Worm (Caenorhabditis elegans): ENCODE measurements around the gene clec-165.

The clec-165 gene

ce11 chrIV:1256723-1257122 lies 10.0 kb upstream of the clec-165 start, which contains the start of gene clec-168:
Gene clec-168, plus strand, starts transcription at chrIV:1256969.
- TF ChIP-seq nhr-12 (tag; optimal IDR thresholded peaks at IDR 0.05), result no peak
- no peak for TF ChIP-seq sem-2 (GFP tag; optimal IDR thresholded peaks at IDR 0.05)
- no peak for TF ChIP-seq zip-8 (tag; optimal IDR thresholded peaks at IDR 0.05)
- no peak for TF ChIP-seq ces-1 (GFP tag; optimal IDR thresholded peaks at IDR 0.05)
- TF ChIP-seq mab-5 (tag; optimal IDR thresholded peaks at IDR 0.05), result no peak
- no peak for TF ChIP-seq nhr-76 (tag; optimal IDR thresholded peaks at IDR 0.05)
- TF ChIP-seq ceh-39 (tag; optimal IDR thresholded peaks at IDR 0.05), result no peak
- no peak for TF ChIP-seq drap-1 (GFP tag; optimal IDR thresholded peaks at IDR 0.05)
- TF ChIP-seq blmp-1 (tag; optimal IDR thresholded peaks at IDR 0.05), result no peak
- TF ChIP-seq elt-1 (tag; optimal IDR thresholded peaks at IDR 0.05; ENCODE audit: borderline replicate concordance, insufficient read depth), result no peak
- no peak for TF ChIP-seq cnd-1 (tag; optimal IDR thresholded peaks at IDR 0.05)
- no peak for TF ChIP-seq tbx-8 (GFP tag; optimal IDR thresholded peaks at IDR 0.05)
- TF ChIP-seq ham-2 (GFP tag; optimal IDR thresholded peaks at IDR 0.05), result no peak
- TF ChIP-seq lsy-2 (tag; optimal IDR thresholded peaks at IDR 0.05), result no peak
- TF ChIP-seq nhr-28 (tag; optimal IDR thresholded peaks at IDR 0.05), result no peak
- TF ChIP-seq mls-2 (tag; optimal IDR thresholded peaks at IDR 0.05), result no peak
- TF ChIP-seq unc-62 (GFP tag; optimal IDR thresholded peaks at IDR 0.05), result no peak
- TF ChIP-seq elt-3 (tag; optimal IDR thresholded peaks at IDR 0.05), result no peak

- no peak for TF ChIP-seq sptf-1 (tag; optimal IDR thresholded peaks at IDR 0.05)
- no peak for TF ChIP-seq lsy-2 (tag; optimal IDR thresholded peaks at IDR 0.05)
- no peak for TF ChIP-seq pha-4 (tag; optimal IDR thresholded peaks at IDR 0.05)
- TF ChIP-seq blmp-1 (tag; optimal IDR thresholded peaks at IDR 0.05), result no peak
- no peak for TF ChIP-seq mab-5 (tag; optimal IDR thresholded peaks at IDR 0.05)
- no peak for TF ChIP-seq hlh-1 (tag; optimal IDR thresholded peaks at IDR 0.05)
- no peak for TF ChIP-seq drap-1 (GFP tag; optimal IDR thresholded peaks at IDR 0.05)
- TF ChIP-seq flh-1 (GFP tag; optimal IDR thresholded peaks at IDR 0.05), result no peak
- no peak for TF ChIP-seq elt-3 (tag; optimal IDR thresholded peaks at IDR 0.05)
- TF ChIP-seq sem-2 (GFP tag; optimal IDR thresholded peaks at IDR 0.05), result no peak
- TF ChIP-seq nhr-76 (tag; optimal IDR thresholded peaks at IDR 0.05), result no peak
- TF ChIP-seq unc-120 (tag; optimal IDR thresholded peaks at IDR 0.05; ENCODE audit: poor library complexity, severe bottlenecking), result no peak
- TF ChIP-seq nhr-28 (tag; optimal IDR thresholded peaks at IDR 0.05), result no peak
- TF ChIP-seq mep-1 (tag; optimal IDR thresholded peaks at IDR 0.05), result no peak
Observed at ce11 chrIV:1255632-1256031, 8.9 kb upstream of the clec-165 start, which contains the start of gene clec-167. Gene clec-167, minus strand, starts transcription at chrIV:1255732.

- TF ChIP-seq nhr-237 (tag; optimal IDR thresholded peaks at IDR 0.05) (no peak), nhr-76 (tag; optimal IDR thresholded peaks at IDR 0.05) (no peak), ces-1 (GFP tag; optimal IDR thresholded peaks at IDR 0.05) (no peak), ceh-83 (GFP tag; optimal IDR thresholded peaks at IDR 0.05) (no peak), tbx-8 (GFP tag; optimal IDR thresholded peaks at IDR 0.05) (no peak), elt-3 (tag; optimal IDR thresholded peaks at IDR 0.05) (no peak), nhr-2 (tag; optimal IDR thresholded peaks at IDR 0.05) (no peak), mab-5 (tag; optimal IDR thresholded peaks at IDR 0.05) (no peak), ham-2 (GFP tag; optimal IDR thresholded peaks at IDR 0.05) (no peak), nhr-12 (tag; optimal IDR thresholded peaks at IDR 0.05) (no peak), mls-2 (tag; optimal IDR thresholded peaks at IDR 0.05) (no peak), elt-1 (tag; optimal IDR thresholded peaks at IDR 0.05; ENCODE audit: borderline replicate concordance, insufficient read depth) (no peak)
Observed at ce11 chrIV:1251242-1251911, 4.7 kb upstream of the clec-165 start, which contains the start of the genes clec-166 and F38A1.6. Gene clec-166, minus strand, starts transcription at chrIV:1251342. Gene F38A1.6, plus strand, starts transcription at chrIV:1251861.

ce11 chrIV:1245244-1245643 lies 1.4 kb downstream of the clec-165 start, which contains the start of gene F38A1.9:
Gene F38A1.9, minus strand, starts transcription at chrIV:1245344.
- TF ChIP-seq ces-1 (GFP tag; optimal IDR thresholded peaks at IDR 0.05) (no peak), mls-2 (tag; optimal IDR thresholded peaks at IDR 0.05) (no peak), nhr-76 (tag; optimal IDR thresholded peaks at IDR 0.05) (no peak), unc-62 (GFP tag; optimal IDR thresholded peaks at IDR 0.05) (no peak), hlh-1 (tag; optimal IDR thresholded peaks at IDR 0.05) (no peak), mab-5 (tag; optimal IDR thresholded peaks at IDR 0.05) (no peak), blmp-1 (tag; optimal IDR thresholded peaks at IDR 0.05) (no peak), drap-1 (GFP tag; optimal IDR thresholded peaks at IDR 0.05) (no peak), nhr-237 (tag; optimal IDR thresholded peaks at IDR 0.05) (no peak), ceh-39 (tag; optimal IDR thresholded peaks at IDR 0.05) (no peak), zip-8 (tag; optimal IDR thresholded peaks at IDR 0.05) (no peak), bed-3 (GFP tag; optimal IDR thresholded peaks at IDR 0.05) (no peak), nhr-28 (tag; optimal IDR thresholded peaks at IDR 0.05) (no peak)

- TF ChIP-seq ceh-43 (GFP tag; optimal IDR thresholded peaks at IDR 0.05), result no peak
- TF ChIP-seq lsy-2 (tag; optimal IDR thresholded peaks at IDR 0.05), result no peak
Observed at ce11 chrIV:1243295-1243694, 3.4 kb downstream of the clec-165 start, which contains the start of gene F38A1.15. Gene F38A1.15, minus strand, starts transcription at chrIV:1243395.

All from whole organism, mixed stage, embryonic.